Worm (Caenorhabditis elegans) whole organism, L4 larva: Measurements from ENCODE around the gene lnkn-1.

ENCODE experiments used
- F10B5.3 ChIP-seq: sonication (generic microtip); optimal IDR thresholded peaks from 2 replicates; lab custom pipeline; 2016; ENCODE audit warnings: mild to moderate bottlenecking, missing genetic modification characterization, missing compliant biosample characterization
- F26F4.8 ChIP-seq: fragments of 200-800 bp; sonication (Bioruptor generic); conservative IDR thresholded peaks from 2 replicates; pipeline ENCODE4 v1.3.6; 2022; ENCODE audit warnings: missing genetic modification characterization, missing compliant biosample characterization
- F44E2.7 ChIP-seq: fragments of 200-800 bp; sonication (Bioruptor generic); IDR thresholded peaks from 2 replicates; pipeline ENCODE4 v2.1.2; 2022; ENCODE audit warnings: missing genetic modification characterization, missing compliant biosample characterization
- R02D3.7 ChIP-seq: fragments of 150-350 bp; sonication (generic microtip); optimal IDR thresholded peaks from 3 replicates; lab custom pipeline; 2014; ENCODE audit warnings: missing biosample characterization, missing genetic modification characterization
- ZK546.5 ChIP-seq, 2 experiments: sonication (generic microtip); optimal IDR thresholded peaks; 2 replicates each; lab custom pipeline; 2017; ENCODE audit warnings: missing biosample characterization in 2 of 2, missing genetic modification characterization in 2 of 2
- ama-1 ChIP-seq: fragments of 150-350 bp; optimal IDR thresholded peaks from 2 replicates; lab custom pipeline; 2014; ENCODE audit warnings: inconsistent platforms, mixed read lengths
- ceh-32 ChIP-seq: sonication (generic microtip); optimal IDR thresholded peaks from 2 replicates; lab custom pipeline; 2016; ENCODE audit warnings: mild to moderate bottlenecking, missing genetic modification characterization, missing compliant biosample characterization; ENCODE audit not compliant: poor library complexity
- ceh-44 ChIP-seq: fragments of 200-800 bp; sonication (Bioruptor generic); IDR thresholded peaks from 2 replicates; pipeline ENCODE4 v1.3.6; 2022; ENCODE audit warnings: missing genetic modification reagents, missing genetic modification characterization, missing compliant biosample characterization
- ceh-62 ChIP-seq: sonication (generic microtip); optimal IDR thresholded peaks from 2 replicates; lab custom pipeline; 2017; ENCODE audit warnings: missing biosample characterization, missing genetic modification characterization
- daf-16 ChIP-seq, 3 experiments: sonication (generic microtip); optimal IDR thresholded peaks; 2 replicates each; lab custom pipeline; 2016 to 2017; ENCODE audit warnings: missing genetic modification characterization in 3 of 3, missing genetic modification reagents in 3 of 3, mild to moderate bottlenecking in 2 of 3, missing compliant biosample characterization in 2 of 3, missing biosample characterization in 1 of 3, moderate library complexity in 1 of 3
- daf-19 ChIP-seq: fragments of 200-800 bp; sonication (Bioruptor generic); conservative IDR thresholded peaks from 2 replicates; pipeline ENCODE4 v1.3.6; 2022; ENCODE audit warnings: missing genetic modification characterization, missing compliant biosample characterization
- dmd-6 ChIP-seq: fragments of 200-800 bp; sonication (Bioruptor generic); IDR thresholded peaks from 2 replicates; pipeline ENCODE4 v1.3.6; 2022; ENCODE audit warnings: missing genetic modification reagents, missing genetic modification characterization, missing compliant biosample characterization
- dmd-9 ChIP-seq: fragments of 200-800 bp; sonication (Bioruptor generic); IDR thresholded peaks from 2 replicates; pipeline ENCODE4 v1.3.6; 2022; ENCODE audit warnings: missing genetic modification reagents, missing genetic modification characterization, missing compliant biosample characterization
- dve-1 ChIP-seq: sonication (generic microtip); optimal IDR thresholded peaks from 2 replicates; lab custom pipeline; 2017; ENCODE audit warnings: antibody characterized with exemption, mild to moderate bottlenecking, missing genetic modification characterization, missing compliant biosample characterization; ENCODE audit not compliant: insufficient read depth
- egl-27 ChIP-seq: sonication (generic microtip); optimal IDR thresholded peaks from 3 replicates; lab custom pipeline; 2017; ENCODE audit warnings: missing biosample characterization, missing genetic modification reagents, missing genetic modification characterization
- fos-1 ChIP-seq: fragments of 150-350 bp; optimal IDR thresholded peaks from 2 replicates; lab custom pipeline; 2014; ENCODE audit warnings: missing biosample characterization, missing genetic modification characterization
- gei-8 ChIP-seq: fragments of 200-800 bp; sonication (Bioruptor generic); optimal IDR thresholded peaks from 2 replicates; lab custom pipeline; 2018; ENCODE audit warnings: mild to moderate bottlenecking, missing genetic modification characterization, missing compliant biosample characterization
- hlh-30 ChIP-seq: sonication (generic microtip); optimal IDR thresholded peaks from 2 replicates; lab custom pipeline; 2017; ENCODE audit warnings: antibody characterized with exemption, mild to moderate bottlenecking, missing genetic modification characterization, missing compliant biosample characterization; ENCODE audit not compliant: insufficient read depth
- hmg-1.1 ChIP-seq: fragments of 200-800 bp; sonication (Bioruptor generic); IDR thresholded peaks from 2 replicates; pipeline ENCODE4 v1.3.6; 2022; ENCODE audit warnings: missing genetic modification reagents, missing genetic modification characterization, missing compliant biosample characterization
- lin-1 ChIP-seq: fragments of 200-800 bp; sonication (Bioruptor generic); IDR thresholded peaks from 2 replicates; pipeline ENCODE4 v1.3.6; 2022; ENCODE audit warnings: missing genetic modification reagents, missing genetic modification characterization, missing compliant biosample characterization
- lin-39 ChIP-seq: fragments of 150-350 bp; optimal IDR thresholded peaks from 2 replicates; lab custom pipeline; 2014; ENCODE audit warnings: missing biosample characterization, missing genetic modification reagents, missing genetic modification characterization
- lir-3 ChIP-seq: sonication (generic microtip); optimal IDR thresholded peaks from 2 replicates; lab custom pipeline; 2016; ENCODE audit warnings: mild to moderate bottlenecking, missing genetic modification characterization, missing compliant biosample characterization
- lsy-2 ChIP-seq, 2 experiments: fragments of 150-350 bp in 1 of 2; sonication (generic microtip) in 1 of 2; optimal IDR thresholded peaks; 2 replicates each; lab custom pipeline; 2014 to 2017; ENCODE audit warnings: missing biosample characterization in 2 of 2, missing genetic modification characterization in 2 of 2
- madf-9 ChIP-seq: fragments of 200-800 bp; sonication (Bioruptor generic); conservative IDR thresholded peaks from 2 replicates; pipeline ENCODE4 v1.3.6; 2022; ENCODE audit warnings: missing genetic modification reagents, missing genetic modification characterization, missing compliant biosample characterization
- mdl-1 ChIP-seq, 2 experiments: fragments of 150-350 bp in 1 of 2; sonication (generic microtip) in 1 of 2; optimal IDR thresholded peaks; 2 replicates each; lab custom pipeline; 2014 to 2017; ENCODE audit warnings: missing biosample characterization in 2 of 2, missing genetic modification characterization in 2 of 2
- mep-1 ChIP-seq: fragments of 150-350 bp; sonication (generic microtip); optimal IDR thresholded peaks from 3 replicates; lab custom pipeline; 2014; ENCODE audit warnings: missing biosample characterization, missing genetic modification characterization
- mxl-2 ChIP-seq: fragments of 200-800 bp; sonication (Bioruptor generic); conservative IDR thresholded peaks from 2 replicates; pipeline ENCODE4 v1.3.6; 2022; ENCODE audit warnings: missing genetic modification reagents, missing genetic modification characterization, missing compliant biosample characterization
- mxl-3 ChIP-seq: fragments of 200-800 bp; sonication (Bioruptor generic); optimal IDR thresholded peaks from 2 replicates; lab custom pipeline; 2018; ENCODE audit warnings: mild to moderate bottlenecking, missing genetic modification characterization, missing compliant biosample characterization
- nhr-102 ChIP-seq: sonication (generic microtip); optimal IDR thresholded peaks from 2 replicates; lab custom pipeline; 2016; ENCODE audit warnings: mild to moderate bottlenecking, missing genetic modification characterization, moderate library complexity, missing compliant biosample characterization
- nhr-111 ChIP-seq: fragments of 200-800 bp; sonication (Bioruptor generic); optimal IDR thresholded peaks from 2 replicates; lab custom pipeline; 2018; ENCODE audit warnings: mild to moderate bottlenecking, missing genetic modification characterization, missing compliant biosample characterization
- nhr-25 ChIP-seq: sonication (generic microtip); optimal IDR thresholded peaks from 2 replicates; lab custom pipeline; 2017; ENCODE audit warnings: missing genetic modification characterization, mild to moderate bottlenecking, missing compliant biosample characterization, antibody characterized with exemption, moderate library complexity, borderline replicate concordance; ENCODE audit not compliant: insufficient read depth
- nhr-28 ChIP-seq: fragments of 150-350 bp; optimal IDR thresholded peaks from 2 replicates; lab custom pipeline; 2014; ENCODE audit warnings: missing biosample characterization, missing genetic modification characterization
- nhr-41 ChIP-seq: fragments of 200-800 bp; sonication (Bioruptor generic); IDR thresholded peaks from 2 replicates; pipeline ENCODE4 v1.3.6; 2022; ENCODE audit warnings: missing genetic modification reagents, missing genetic modification characterization, missing compliant biosample characterization
- nhr-48 ChIP-seq: sonication (generic microtip); optimal IDR thresholded peaks from 2 replicates; lab custom pipeline; 2016; ENCODE audit warnings: mild to moderate bottlenecking, missing genetic modification characterization, missing compliant biosample characterization
- nhr-76 ChIP-seq: fragments of 150-350 bp; optimal IDR thresholded peaks from 2 replicates; lab custom pipeline; 2014; ENCODE audit warnings: missing biosample characterization, missing genetic modification characterization
- nhr-77 ChIP-seq: fragments of 150-350 bp; optimal IDR thresholded peaks from 2 replicates; lab custom pipeline; 2014; ENCODE audit warnings: missing biosample characterization, missing genetic modification characterization
- rbr-2 ChIP-seq: sonication (generic microtip); optimal IDR thresholded peaks from 2 replicates; lab custom pipeline; 2016; ENCODE audit warnings: missing genotype, missing genetic modification characterization, missing compliant biosample characterization
- skn-1 ChIP-seq: fragments of 150-350 bp; optimal IDR thresholded peaks from 2 replicates; lab custom pipeline; 2014; ENCODE audit warnings: missing biosample characterization, missing genetic modification characterization
- snpc-1.2 ChIP-seq: fragments of 200-800 bp; sonication (Bioruptor generic); IDR thresholded peaks from 2 replicates; pipeline ENCODE4 v1.3.6; 2022; ENCODE audit warnings: missing genetic modification reagents, missing genetic modification characterization, missing compliant biosample characterization
- snpc-4 ChIP-seq: fragments of 150-350 bp; optimal IDR thresholded peaks from 2 replicates; lab custom pipeline; 2014; ENCODE audit warnings: missing biosample characterization, missing genetic modification characterization
- spr-1 ChIP-seq: sonication (generic microtip); optimal IDR thresholded peaks from 2 replicates; lab custom pipeline; 2016; ENCODE audit warnings: mild to moderate bottlenecking, missing genetic modification characterization, missing compliant biosample characterization
- tag-97 ChIP-seq: fragments of 200-800 bp; sonication (Bioruptor generic); IDR thresholded peaks from 2 replicates; pipeline ENCODE4 v1.3.6; 2022; ENCODE audit warnings: missing genetic modification characterization, missing compliant biosample characterization
- unc-39 ChIP-seq: sonication (generic microtip); optimal IDR thresholded peaks from 2 replicates; lab custom pipeline; 2017; ENCODE audit warnings: missing biosample characterization, missing genetic modification characterization
- unc-62 ChIP-seq, 3 experiments: fragments of 150-350 bp in 1 of 3; sonication (generic microtip); optimal IDR thresholded peaks in 2 of 3; peaks in 1 of 3; 1 replicate in 1 of 3; 2 replicates in 2 of 3; lab custom pipeline; 2014 to 2017; ENCODE audit warnings: missing biosample characterization in 3 of 3, missing genetic modification characterization in 3 of 3, missing genetic modification reagents in 3 of 3, missing genotype in 1 of 3
- zfp-2 ChIP-seq: sonication (generic microtip); optimal IDR thresholded peaks from 2 replicates; lab custom pipeline; 2016; ENCODE audit warnings: mild to moderate bottlenecking, missing genetic modification characterization, missing compliant biosample characterization
- zfp-3 ChIP-seq: fragments of 200-800 bp; sonication (Bioruptor generic); conservative IDR thresholded peaks from 2 replicates; pipeline ENCODE4 v1.3.6; 2022; ENCODE audit warnings: missing genetic modification reagents, missing genetic modification characterization, missing compliant biosample characterization
- ztf-11 ChIP-seq: fragments of 150-350 bp; optimal IDR thresholded peaks from 2 replicates; lab custom pipeline; 2014; ENCODE audit warnings: missing biosample characterization, missing genetic modification characterization
- ztf-7 ChIP-seq: fragments of 150-350 bp; optimal IDR thresholded peaks from 2 replicates; lab custom pipeline; 2014; ENCODE audit warnings: missing biosample characterization, missing genetic modification characterization

lnkn-1 gene

DNA sequence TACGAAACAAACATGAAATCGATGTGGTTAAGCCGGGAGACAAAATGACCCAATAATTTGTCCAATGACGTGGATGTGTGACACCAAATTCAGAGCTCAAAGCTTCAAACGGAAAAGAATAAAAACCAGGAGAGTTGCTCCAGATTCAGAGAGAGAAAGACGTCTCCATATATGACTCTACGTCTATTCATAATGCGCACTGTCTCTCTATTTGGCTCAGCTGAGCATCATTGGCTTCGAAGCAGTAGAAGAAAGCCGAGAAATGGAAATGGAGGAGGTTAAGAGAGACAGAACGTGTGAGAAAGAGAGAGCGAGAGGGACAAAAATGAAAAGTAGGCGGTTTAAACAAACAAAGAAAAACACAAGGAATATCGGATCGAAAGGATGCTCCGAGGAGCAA is 3.7 kb upstream of the lnkn-1 start:
- TF ChIP-seq hmg-1.1 (GFP tag; lab: Robert Waterston, UW) (peak; percentile 24; the same call in 1 of the 2 replicates), F44E2.7 (GFP tag; lab: Robert Waterston, UW) (no peak), ztf-11 (no peak), mxl-3 (no peak), mep-1 (peak; percentile 20), snpc-1.2 (GFP tag; lab: Robert Waterston, UW) (no peak), skn-1 (tag; lab: Kevin White, UChicago) (no peak), zfp-2 (tag; lab: Kevin White, UChicago) (no peak), unc-39 (tag; lab: Kevin White, UChicago) (no peak), gei-8 (GFP tag; lab: Kevin White, UChicago) (no peak), lsy-2 (tag; optimal IDR thresholded peaks at IDR 0.05; lab: Kevin White, UChicago) (peak in 1 of 2 experiments; percentile 32), rbr-2 (tag; lab: Kevin White, UChicago) (peak; percentile 33), unc-62 (GFP tag; optimal IDR thresholded peaks at IDR 0.05 in 1 of 2; lab: Kevin White, UChicago) (peak in 1 of 2 experiments; percentile 55), unc-62 (tag; optimal IDR thresholded peaks at IDR 0.05; lab: Kevin White, UChicago) (no peak), ama-1 (no peak), mxl-2 (GFP tag; lab: Robert Waterston, UW) (no peak), hlh-30 (tag; lab: Kevin White, UChicago) (peak; percentile 40), dmd-6 (GFP tag; lab: Robert Waterston, UW) (no peak), dve-1 (tag; lab: Kevin White, UChicago) (peak; percentile 16)

DNA sequence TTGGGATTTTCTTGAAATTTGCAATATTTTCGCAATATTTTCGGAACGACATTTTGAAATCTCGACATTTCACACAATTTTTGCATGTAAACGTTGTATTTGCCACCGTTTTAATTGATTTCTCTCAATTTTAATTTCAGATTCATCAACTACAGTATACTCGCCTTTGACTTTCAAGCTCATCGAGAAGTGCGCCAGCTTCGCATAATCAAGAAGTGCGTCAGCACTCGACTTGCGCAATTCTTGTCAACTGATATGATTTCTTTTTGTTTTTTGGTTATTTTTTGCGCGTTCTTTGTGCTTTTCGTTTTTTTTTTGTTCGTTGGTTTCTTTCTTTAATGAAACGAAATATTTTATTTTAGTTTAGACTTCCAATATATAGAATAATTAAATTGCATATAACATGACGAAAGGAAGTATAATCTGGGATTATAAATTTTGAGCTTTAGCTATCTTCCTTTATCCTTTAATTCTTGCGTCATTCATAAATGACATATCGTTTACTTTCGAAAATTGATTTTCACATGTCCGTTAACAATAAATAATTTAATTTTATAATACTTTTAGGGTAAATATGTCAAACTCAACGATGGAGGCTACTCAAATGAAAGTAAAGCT is 2.7 kb upstream of the lnkn-1 start, which contains the start of gene famh-136:
famh-136 (plus strand) TSS at position 568 of the 618 bp plus-strand sequence.
- TF ChIP-seq madf-9 (GFP tag; lab: Robert Waterston, UW) (0 out of 2 replicates have a peak, but pooled peaks have one; percentile 33), zfp-3 (GFP tag; lab: Robert Waterston, UW) (peak; percentile 66; the same call in 1 of the 2 replicates), ceh-32 (no peak), dmd-9 (GFP tag; lab: Robert Waterston, UW) (no peak), ceh-62 (tag; lab: Kevin White, UChicago) (no peak), F26F4.8 (no peak), ZK546.5 (tag; optimal IDR thresholded peaks at IDR 0.05; lab: Kevin White, UChicago) (no peak), nhr-111 (no peak), daf-19 (GFP tag; lab: Robert Waterston, UW) (no peak), nhr-76 (tag; lab: Kevin White, UChicago) (no peak), nhr-28 (tag; lab: Kevin White, UChicago) (peak; percentile 82), ztf-7 (tag; lab: Kevin White, UChicago) (peak; percentile 64), nhr-25 (tag; lab: Kevin White, UChicago) (no peak), ceh-44 (no peak), lir-3 (no peak), snpc-4 (tag; lab: Kevin White, UChicago) (no peak), R02D3.7 (tag; lab: Kevin White, UChicago) (no peak), nhr-102 (tag; lab: Kevin White, UChicago) (peak; percentile 85), mdl-1 (tag; optimal IDR thresholded peaks at IDR 0.05; lab: Kevin White, UChicago) (peak in 1 of 2 experiments; percentile 56), egl-27 (tag; lab: Kevin White, UChicago) (no peak), nhr-77 (tag; lab: Kevin White, UChicago) (peak; percentile 90), F10B5.3 (tag; lab: Kevin White, UChicago) (peak; percentile 74), spr-1 (peak; percentile 77), mxl-3 (peak; percentile 41), daf-16 (GFP tag; optimal IDR thresholded peaks at IDR 0.05; lab: Kevin White, UChicago) (peak; percentile 23 to 78), daf-16 (tag; optimal IDR thresholded peaks at IDR 0.05; lab: Kevin White, UChicago) (peak; percentile 78), nhr-48 (tag; lab: Kevin White, UChicago) (peak; percentile 79), snpc-1.2 (GFP tag; lab: Robert Waterston, UW) (no peak), tag-97 (GFP tag; lab: Robert Waterston, UW) (no peak), dmd-6 (GFP tag; lab: Robert Waterston, UW) (peak; percentile 91), fos-1 (tag; lab: Kevin White, UChicago) (peak; percentile 35), nhr-41 (GFP tag; lab: Robert Waterston, UW) (no peak), lin-1 (no peak), lin-39 (tag; lab: Kevin White, UChicago) (no peak)
